Worm (Caenorhabditis elegans) whole organism, L1 larva: ENCODE results near the gene C35B1.8.

Source experiments
- C16A3.4 ChIP-seq: fragments of 150-350 bp; optimal IDR thresholded peaks from 2 replicates; lab custom pipeline; 2014; ENCODE audit warnings: missing biosample characterization, missing genetic modification characterization
- C34B4.2 ChIP-seq: sonication (generic microtip); optimal IDR thresholded peaks from 2 replicates; lab custom pipeline; 2017; ENCODE audit warnings: mild to moderate bottlenecking, missing genetic modification characterization, missing compliant biosample characterization
- F16B12.6 ChIP-seq: fragments of 150-350 bp; optimal IDR thresholded peaks from 2 replicates; lab custom pipeline; 2014; ENCODE audit warnings: missing biosample characterization, missing genetic modification characterization
- Y116A8C.19 ChIP-seq: sonication (generic microtip); optimal IDR thresholded peaks from 2 replicates; lab custom pipeline; 2016; ENCODE audit warnings: missing compliant biosample characterization, missing genetic modification characterization, borderline replicate concordance
- aly-2 ChIP-seq: fragments of 150-350 bp; optimal IDR thresholded peaks from 2 replicates; lab custom pipeline; 2014; ENCODE audit warnings: missing biosample characterization, missing genetic modification characterization
- ama-1 ChIP-seq: fragments of 150-350 bp; optimal IDR thresholded peaks from 2 replicates; lab custom pipeline; 2014
- blmp-1 ChIP-seq: fragments of 150-350 bp; optimal IDR thresholded peaks from 2 replicates; lab custom pipeline; 2014; ENCODE audit warnings: missing biosample characterization, missing genetic modification characterization
- ceh-63 ChIP-seq: fragments of 200-800 bp; sonication (Bioruptor generic); optimal IDR thresholded peaks from 2 replicates; lab custom pipeline; 2018; ENCODE audit warnings: mild to moderate bottlenecking, missing genetic modification characterization, missing compliant biosample characterization
- ceh-8 ChIP-seq: fragments of 200-800 bp; sonication (Bioruptor generic); optimal IDR thresholded peaks from 2 replicates; lab custom pipeline; 2018; ENCODE audit warnings: mild to moderate bottlenecking, missing genetic modification characterization, moderate library complexity, missing compliant biosample characterization
- ceh-82 ChIP-seq, 3 experiments: fragments of 150-350 bp in 1 of 3; sonication (generic microtip) in 2 of 3; optimal IDR thresholded peaks; 2 replicates each; lab custom pipeline; 2014 to 2017; ENCODE audit warnings: missing biosample characterization in 3 of 3, missing genetic modification characterization in 3 of 3
- ceh-88 ChIP-seq: fragments of 200-800 bp; sonication (Bioruptor generic); IDR thresholded peaks from 2 replicates; pipeline ENCODE4 v1.3.6; 2022; ENCODE audit warnings: missing genetic modification characterization, missing compliant biosample characterization
- ceh-90 ChIP-seq: sonication (generic microtip); optimal IDR thresholded peaks from 2 replicates; lab custom pipeline; 2016; ENCODE audit warnings: missing genetic modification characterization, missing compliant biosample characterization
- dpl-1 ChIP-seq, 3 experiments: fragments of 150-350 bp in 2 of 3; sonication (generic microtip) in 1 of 3; optimal IDR thresholded peaks; 2 replicates each; lab custom pipeline; 2014 to 2017; ENCODE audit warnings: missing biosample characterization in 3 of 3, missing genetic modification characterization in 3 of 3, missing genetic modification reagents in 3 of 3
- dsc-1 ChIP-seq: sonication (generic microtip); optimal IDR thresholded peaks from 2 replicates; lab custom pipeline; 2016; ENCODE audit warnings: mild to moderate bottlenecking, missing genetic modification characterization, missing compliant biosample characterization
- efl-1 ChIP-seq, 4 experiments: fragments of 150-350 bp; optimal IDR thresholded peaks in 3 of 4; peaks in 1 of 4; 1 replicate in 1 of 4; 2 replicates in 3 of 4; lab custom pipeline; 2014; ENCODE audit warnings: missing biosample characterization in 2 of 4, missing genetic modification characterization in 2 of 4, missing genetic modification reagents in 2 of 4
- efl-3 ChIP-seq: fragments of 200-800 bp; sonication (Bioruptor generic); optimal IDR thresholded peaks from 2 replicates; lab custom pipeline; 2018; ENCODE audit warnings: mild to moderate bottlenecking, missing genetic modification characterization, missing compliant biosample characterization
- egl-13 ChIP-seq: sonication (generic microtip); optimal IDR thresholded peaks from 2 replicates; lab custom pipeline; 2016; ENCODE audit warnings: missing genotype, missing genetic modification reagents, missing genetic modification characterization, missing compliant biosample characterization
- egl-27 ChIP-seq, 2 experiments: fragments of 150-350 bp in 1 of 2; sonication (generic microtip); optimal IDR thresholded peaks; 3 replicates each; lab custom pipeline; 2017 to 2018; ENCODE audit warnings: missing biosample characterization in 2 of 2, missing genetic modification characterization in 2 of 2, missing genetic modification reagents in 2 of 2
- elt-3 ChIP-seq, 6 experiments: fragments of 150-350 bp in 1 of 6; sonication (generic microtip); optimal IDR thresholded peaks; 2 replicates each; lab custom pipeline; 2017 to 2018; ENCODE audit warnings: missing biosample characterization in 6 of 6, missing genetic modification characterization in 6 of 6, inconsistent platforms in 1 of 6
- fkh-8 ChIP-seq: sonication (generic microtip); optimal IDR thresholded peaks from 2 replicates; lab custom pipeline; 2016; ENCODE audit warnings: mild to moderate bottlenecking, missing genetic modification characterization, missing compliant biosample characterization
- fos-1 ChIP-seq: fragments of 150-350 bp; optimal IDR thresholded peaks from 2 replicates; lab custom pipeline; 2014; ENCODE audit warnings: missing biosample characterization, missing genetic modification characterization
- grh-1 ChIP-seq: fragments of 200-800 bp; sonication (Bioruptor generic); IDR thresholded peaks from 2 replicates; pipeline ENCODE4 v1.3.6; 2022; ENCODE audit warnings: missing genetic modification reagents, missing genetic modification characterization, missing compliant biosample characterization
- hlh-4 ChIP-seq: sonication (generic microtip); optimal IDR thresholded peaks from 2 replicates; lab custom pipeline; 2016; ENCODE audit warnings: mild to moderate bottlenecking, missing genetic modification characterization, missing compliant biosample characterization
- irx-1 ChIP-seq: sonication (generic microtip); optimal IDR thresholded peaks from 2 replicates; lab custom pipeline; 2016; ENCODE audit warnings: missing genetic modification characterization, missing compliant biosample characterization
- lin-14 ChIP-seq: fragments of 200-800 bp; sonication (Bioruptor generic); optimal IDR thresholded peaks from 2 replicates; lab custom pipeline; 2018; ENCODE audit warnings: mild to moderate bottlenecking, missing genetic modification characterization, moderate library complexity, missing compliant biosample characterization
- lin-15B ChIP-seq: fragments of 150-350 bp; sonication (generic microtip); optimal IDR thresholded peaks from 3 replicates; lab custom pipeline; 2014; ENCODE audit warnings: missing biosample characterization, missing genetic modification characterization
- lin-35 ChIP-seq, 2 experiments: fragments of 150-350 bp; optimal IDR thresholded peaks; 2 replicates each; lab custom pipeline; 2014; ENCODE audit warnings: missing biosample characterization in 2 of 2, missing genetic modification characterization in 2 of 2, missing genetic modification reagents in 2 of 2
- lin-39 ChIP-seq: fragments of 150-350 bp; optimal IDR thresholded peaks from 2 replicates; lab custom pipeline; 2014; ENCODE audit warnings: missing biosample characterization, missing genetic modification reagents, missing genetic modification characterization
- lir-3 ChIP-seq: sonication (generic microtip); optimal IDR thresholded peaks from 2 replicates; lab custom pipeline; 2016; ENCODE audit warnings: mild to moderate bottlenecking, missing genetic modification characterization, moderate library complexity, missing compliant biosample characterization; ENCODE audit not compliant: poor library complexity
- lsy-2 ChIP-seq, 2 experiments: fragments of 150-350 bp; optimal IDR thresholded peaks; 2 replicates each; lab custom pipeline; 2014; ENCODE audit warnings: missing biosample characterization in 2 of 2, missing genetic modification characterization in 2 of 2
- mdl-1 ChIP-seq, 2 experiments: fragments of 150-350 bp; optimal IDR thresholded peaks; 2 replicates each; lab custom pipeline; 2014 to 2017; ENCODE audit warnings: missing biosample characterization in 2 of 2, missing genetic modification characterization in 2 of 2, inconsistent platforms in 1 of 2
- mep-1 ChIP-seq: fragments of 150-350 bp; optimal IDR thresholded peaks from 2 replicates; lab custom pipeline; 2014; ENCODE audit warnings: missing biosample characterization, missing genetic modification characterization
- nhr-11 ChIP-seq: fragments of 150-350 bp; optimal IDR thresholded peaks from 2 replicates; lab custom pipeline; 2014; ENCODE audit warnings: missing biosample characterization, missing genetic modification characterization
- nhr-20 ChIP-seq: sonication (generic microtip); optimal IDR thresholded peaks from 2 replicates; lab custom pipeline; 2016; ENCODE audit warnings: mild to moderate bottlenecking, missing genetic modification characterization, missing compliant biosample characterization
- nhr-28 ChIP-seq: fragments of 150-350 bp; optimal IDR thresholded peaks from 2 replicates; lab custom pipeline; 2014; ENCODE audit warnings: missing biosample characterization, missing genetic modification characterization
- nhr-47 ChIP-seq: sonication (generic microtip); optimal IDR thresholded peaks from 2 replicates; lab custom pipeline; 2016; ENCODE audit warnings: mild to moderate bottlenecking, missing genetic modification characterization, moderate library complexity, missing compliant biosample characterization
- nhr-71 ChIP-seq: sonication (generic microtip); optimal IDR thresholded peaks from 2 replicates; lab custom pipeline; 2016; ENCODE audit warnings: mild to moderate bottlenecking, missing genetic modification characterization, moderate library complexity, missing compliant biosample characterization
- nhr-76 ChIP-seq: sonication (generic microtip); optimal IDR thresholded peaks from 2 replicates; lab custom pipeline; 2017; ENCODE audit warnings: missing biosample characterization, missing genetic modification characterization
- nhr-77 ChIP-seq: fragments of 150-350 bp; optimal IDR thresholded peaks from 2 replicates; lab custom pipeline; 2014; ENCODE audit warnings: missing biosample characterization, missing genetic modification characterization
- nhr-85 ChIP-seq: sonication (generic microtip); peaks from one replicate; lab custom pipeline; 2016; ENCODE audit warnings: missing genetic modification characterization, inconsistent platforms, missing compliant biosample characterization
- pax-3 ChIP-seq: fragments of 200-800 bp; sonication (Bioruptor generic); optimal IDR thresholded peaks from 2 replicates; lab custom pipeline; 2018; ENCODE audit warnings: mild to moderate bottlenecking, missing genetic modification characterization, moderate library complexity, missing compliant biosample characterization
- snu-23 ChIP-seq: sonication (generic microtip); optimal IDR thresholded peaks from 2 replicates; lab custom pipeline; 2016; ENCODE audit warnings: missing genetic modification characterization, missing compliant biosample characterization
- sox-4 ChIP-seq: sonication (generic microtip); optimal IDR thresholded peaks from 2 replicates; lab custom pipeline; 2016; ENCODE audit warnings: missing genetic modification characterization, missing compliant biosample characterization
- sup-37 ChIP-seq: fragments of 200-800 bp; sonication (Bioruptor generic); optimal IDR thresholded peaks from 2 replicates; lab custom pipeline; 2018; ENCODE audit warnings: mild to moderate bottlenecking, missing genetic modification characterization, missing compliant biosample characterization
- swsn-7 ChIP-seq: sonication (generic microtip); optimal IDR thresholded peaks from 2 replicates; lab custom pipeline; 2016; ENCODE audit warnings: missing genetic modification characterization, missing compliant biosample characterization
- tbx-2 ChIP-seq: sonication (generic microtip); optimal IDR thresholded peaks from 2 replicates; lab custom pipeline; 2016; ENCODE audit warnings: missing genetic modification characterization, missing compliant biosample characterization
- tlp-1 ChIP-seq: fragments of 150-350 bp; optimal IDR thresholded peaks from 2 replicates; lab custom pipeline; 2014; ENCODE audit warnings: missing biosample characterization, missing genetic modification characterization
- unc-30 ChIP-seq: sonication (generic microtip); optimal IDR thresholded peaks from 2 replicates; lab custom pipeline; 2017; ENCODE audit warnings: missing biosample characterization, missing genetic modification characterization
- unc-98 ChIP-seq: fragments of 200-800 bp; sonication (Bioruptor generic); IDR thresholded peaks from 2 replicates; pipeline ENCODE4 v1.3.6; 2022; ENCODE audit warnings: missing genetic modification characterization, missing compliant biosample characterization
- xbp-1 ChIP-seq: sonication (generic microtip); optimal IDR thresholded peaks from 2 replicates; lab custom pipeline; 2016; ENCODE audit warnings: missing genetic modification characterization, missing compliant biosample characterization

C35B1.8 gene

ce11 chrIV:4093087-4093486 lies 14.3 kb upstream of the C35B1.8 start (continued):
- TF ChIP-seq Y116A8C.19 = no peak
- TF ChIP-seq egl-27 (tag; optimal IDR thresholded peaks at IDR 0.05; lab: Kevin White, UChicago) = peak; percentile 4 to 58
- TF ChIP-seq egl-13 (tag; lab: Kevin White, UChicago) = peak; percentile 78
- TF ChIP-seq ceh-82 (tag; optimal IDR thresholded peaks at IDR 0.05; lab: Kevin White, UChicago) = peak; percentile 39 to 69 (median 67)
- TF ChIP-seq lin-15B = no peak
- TF ChIP-seq aly-2 = peak; percentile 19
- TF ChIP-seq ama-1 (lab: Kevin White, UChicago) = no peak
- peak; percentile 91 for TF ChIP-seq snu-23 (GFP tag; lab: Kevin White, UChicago)
- TF ChIP-seq pax-3 = peak; percentile 53
- peak; percentile 96 for TF ChIP-seq lin-14 (GFP tag; lab: Kevin White, UChicago)
- peak; percentile 11 for TF ChIP-seq C16A3.4
- no peak for TF ChIP-seq nhr-76 (tag; lab: Kevin White, UChicago)
- TF ChIP-seq efl-1 (optimal IDR thresholded peaks at IDR 0.05; lab: Kevin White, UChicago) = peak; percentile 75 to 85
- peak; percentile 35 to 94 for TF ChIP-seq efl-1 (GFP tag; optimal IDR thresholded peaks at IDR 0.05 in 1 of 2; lab: Kevin White, UChicago)
- TF ChIP-seq nhr-77 = peak; percentile 3
- TF ChIP-seq tbx-2 (tag; lab: Kevin White, UChicago) = peak; percentile 80
- no peak for TF ChIP-seq blmp-1 (tag; lab: Kevin White, UChicago)
- TF ChIP-seq nhr-28 (tag; lab: Kevin White, UChicago) = no peak
- peak; percentile 88 for TF ChIP-seq swsn-7
- peak; percentile 71 for TF ChIP-seq fos-1
- TF ChIP-seq unc-98 (GFP tag; lab: Robert Waterston, UW) = no peak
- no peak for TF ChIP-seq sox-4
- TF ChIP-seq mep-1 = peak; percentile 67
- no peak for TF ChIP-seq unc-30
- TF ChIP-seq mdl-1 (tag; optimal IDR thresholded peaks at IDR 0.05; lab: Kevin White, UChicago) = peak in 1 of 2 experiments; percentile 45
- peak in 2 of 6 experiments; percentile 19 to 36 for TF ChIP-seq elt-3 (tag; optimal IDR thresholded peaks at IDR 0.05; lab: Kevin White, UChicago)
- TF ChIP-seq ceh-8 (GFP tag; lab: Kevin White, UChicago) = no peak
- TF ChIP-seq lir-3 (tag; lab: Kevin White, UChicago) = no peak
- TF ChIP-seq tlp-1 (tag; lab: Kevin White, UChicago) = no peak
- peak; percentile 40 for TF ChIP-seq nhr-11 (tag; lab: Kevin White, UChicago)
- TF ChIP-seq C34B4.2 (tag; lab: Kevin White, UChicago) = no peak
- no peak for TF ChIP-seq efl-3

- peak; percentile 41 for TF ChIP-seq snu-23 (GFP tag; lab: Kevin White, UChicago)
- TF ChIP-seq ceh-63 = no peak
- TF ChIP-seq dpl-1 (GFP tag; optimal IDR thresholded peaks at IDR 0.05; lab: Kevin White, UChicago) = peak; percentile 2 to 57 (median 54)
- peak; percentile 29 for TF ChIP-seq dsc-1
- no peak for TF ChIP-seq hlh-4
- TF ChIP-seq lin-39 (tag; lab: Kevin White, UChicago) = peak; percentile 28
- no peak for TF ChIP-seq sup-37 (GFP tag; lab: Kevin White, UChicago)
- no peak for TF ChIP-seq grh-1 (GFP tag; lab: Robert Waterston, UW)
- TF ChIP-seq blmp-1 (tag; lab: Kevin White, UChicago) = no peak
- no peak for TF ChIP-seq nhr-76 (tag; lab: Kevin White, UChicago)
- TF ChIP-seq lin-35 (GFP tag; optimal IDR thresholded peaks at IDR 0.05; lab: Kevin White, UChicago) = peak in 1 of 2 experiments; percentile 17
- TF ChIP-seq swsn-7 = peak; percentile 24
- TF ChIP-seq mep-1 = peak; percentile 43
- peak; percentile 31 to 55 for TF ChIP-seq efl-1 (optimal IDR thresholded peaks at IDR 0.05; lab: Kevin White, UChicago)
- peak; percentile 36 to 88 for TF ChIP-seq efl-1 (GFP tag; optimal IDR thresholded peaks at IDR 0.05 in 1 of 2; lab: Kevin White, UChicago)
- no peak for TF ChIP-seq unc-98 (GFP tag; lab: Robert Waterston, UW)
- no peak for TF ChIP-seq fkh-8 (tag; lab: Kevin White, UChicago)
- peak; percentile 43 to 48 for TF ChIP-seq lsy-2 (tag; optimal IDR thresholded peaks at IDR 0.05; lab: Kevin White, UChicago)
- no peak for TF ChIP-seq irx-1 (tag; lab: Kevin White, UChicago)
- peak; percentile 11 for TF ChIP-seq nhr-20 (tag; lab: Kevin White, UChicago)
- peak; percentile 24 for TF ChIP-seq ceh-90
- peak; percentile 43 for TF ChIP-seq nhr-47 (tag; lab: Kevin White, UChicago)
- TF ChIP-seq F16B12.6 = peak; percentile 86
- peak; percentile 63 for TF ChIP-seq nhr-85 (tag; lab: Kevin White, UChicago)
- no peak for TF ChIP-seq ceh-88 (GFP tag; lab: Robert Waterston, UW)
- peak; percentile 43 for TF ChIP-seq nhr-71 (tag; lab: Kevin White, UChicago)
- peak; percentile 29 for TF ChIP-seq xbp-1 (tag; lab: Kevin White, UChicago)
- TF ChIP-seq, all 84 proteins: peak for 16
Observed at ce11 chrIV:4085787-4086262, 7.0 kb upstream of the C35B1.8 start, which contains the start of gene C35B1.2. TSS of gene C35B1.2 (plus strand) at chrIV:4086212.
